Worm (Caenorhabditis elegans) whole organism, L2 larva: ENCODE data around the gene F08G12.5.

Experiments
- C34F6.9 ChIP-seq: fragments of 150-350 bp; optimal IDR thresholded peaks from 2 replicates; lab custom pipeline; 2014; ENCODE audit warnings: missing biosample characterization, missing genetic modification characterization
- F13H6.1 ChIP-seq: sonication (generic microtip); optimal IDR thresholded peaks from 2 replicates; lab custom pipeline; 2016; ENCODE audit warnings: missing genetic modification characterization, missing compliant biosample characterization
- R02D3.7 ChIP-seq: fragments of 150-350 bp; optimal IDR thresholded peaks from 2 replicates; lab custom pipeline; 2014; ENCODE audit warnings: missing biosample characterization, missing genetic modification characterization
- Y55F3AM.14 ChIP-seq: fragments of 200-800 bp; sonication (Bioruptor generic); optimal IDR thresholded peaks from 2 replicates; lab custom pipeline; 2018; ENCODE audit warnings: mild to moderate bottlenecking, missing genetic modification characterization, missing compliant biosample characterization
- alr-1 ChIP-seq: fragments of 150-350 bp; optimal IDR thresholded peaks from 2 replicates; lab custom pipeline; 2014; ENCODE audit warnings: missing biosample characterization, missing genetic modification characterization
- aly-2 ChIP-seq: fragments of 150-350 bp; optimal IDR thresholded peaks from 2 replicates; lab custom pipeline; 2014; ENCODE audit warnings: missing biosample characterization, missing genetic modification characterization
- ama-1 ChIP-seq: fragments of 150-350 bp; optimal IDR thresholded peaks from 2 replicates; lab custom pipeline; 2018; ENCODE audit warnings: inconsistent platforms
- blmp-1 ChIP-seq: sonication (generic microtip); optimal IDR thresholded peaks from 2 replicates; lab custom pipeline; 2017; ENCODE audit warnings: missing genetic modification characterization, mild to moderate bottlenecking, missing compliant biosample characterization, antibody characterized with exemption, moderate library complexity; ENCODE audit not compliant: insufficient read depth
- ceh-16 ChIP-seq: fragments of 150-350 bp; optimal IDR thresholded peaks from 2 replicates; lab custom pipeline; 2014; ENCODE audit warnings: missing biosample characterization, missing genetic modification characterization
- ceh-82 ChIP-seq: fragments of 150-350 bp; optimal IDR thresholded peaks from 2 replicates; lab custom pipeline; 2014; ENCODE audit warnings: missing biosample characterization, missing genetic modification characterization
- crh-2 ChIP-seq: sonication (generic microtip); optimal IDR thresholded peaks from 2 replicates; lab custom pipeline; 2017; ENCODE audit warnings: missing biosample characterization, missing genetic modification characterization
- dmd-4 ChIP-seq: sonication (generic microtip); optimal IDR thresholded peaks from 2 replicates; lab custom pipeline; 2017; ENCODE audit warnings: missing biosample characterization, missing genetic modification characterization
- egl-27 ChIP-seq: sonication (generic microtip); optimal IDR thresholded peaks from 3 replicates; lab custom pipeline; 2017; ENCODE audit warnings: missing biosample characterization, missing genetic modification reagents, missing genetic modification characterization
- elt-1 ChIP-seq: fragments of 150-350 bp; optimal IDR thresholded peaks from 2 replicates; lab custom pipeline; 2014; ENCODE audit warnings: missing biosample characterization, missing genetic modification characterization
- fos-1 ChIP-seq: fragments of 150-350 bp; optimal IDR thresholded peaks from 2 replicates; lab custom pipeline; 2014; ENCODE audit warnings: missing biosample characterization, missing genetic modification characterization
- gmeb-1 ChIP-seq: fragments of 150-350 bp; optimal IDR thresholded peaks from 2 replicates; lab custom pipeline; 2014; ENCODE audit warnings: missing biosample characterization, missing genetic modification characterization
- lin-11 ChIP-seq: fragments of 150-350 bp; sonication (generic microtip); optimal IDR thresholded peaks from 2 replicates; lab custom pipeline; 2014; ENCODE audit warnings: missing biosample characterization, missing genetic modification characterization, inconsistent platforms, mixed read lengths
- lin-39 ChIP-seq: fragments of 150-350 bp; optimal IDR thresholded peaks from 2 replicates; lab custom pipeline; 2014; ENCODE audit warnings: missing biosample characterization, missing genetic modification reagents, missing genetic modification characterization
- lsy-2 ChIP-seq, 2 experiments: fragments of 150-350 bp in 1 of 2; sonication (generic microtip) in 1 of 2; optimal IDR thresholded peaks; 2 replicates each; lab custom pipeline; 2014 to 2017; ENCODE audit warnings: missing biosample characterization in 2 of 2, missing genetic modification characterization in 2 of 2
- mbf-1 ChIP-seq: sonication (generic microtip); optimal IDR thresholded peaks from 2 replicates; lab custom pipeline; 2017; ENCODE audit warnings: missing biosample characterization, missing genetic modification characterization
- mdl-1 ChIP-seq, 2 experiments: fragments of 150-350 bp in 1 of 2; sonication (generic microtip) in 1 of 2; optimal IDR thresholded peaks; 2 replicates each; lab custom pipeline; 2017; ENCODE audit warnings: missing biosample characterization in 2 of 2, missing genetic modification characterization in 2 of 2
- nhr-11 ChIP-seq: fragments of 150-350 bp; optimal IDR thresholded peaks from 2 replicates; lab custom pipeline; 2014; ENCODE audit warnings: missing biosample characterization, missing genetic modification characterization
- nhr-12 ChIP-seq: fragments of 150-350 bp; optimal IDR thresholded peaks from 2 replicates; lab custom pipeline; 2014; ENCODE audit warnings: missing biosample characterization, missing genetic modification characterization
- nhr-129 ChIP-seq: fragments of 150-350 bp; optimal IDR thresholded peaks from 2 replicates; lab custom pipeline; 2014; ENCODE audit warnings: missing biosample characterization, missing genetic modification characterization
- nhr-21 ChIP-seq: fragments of 150-350 bp; optimal IDR thresholded peaks from 2 replicates; lab custom pipeline; 2014; ENCODE audit warnings: missing biosample characterization, missing genetic modification characterization
- nhr-23 ChIP-seq: fragments of 150-350 bp; optimal IDR thresholded peaks from 2 replicates; lab custom pipeline; 2014; ENCODE audit warnings: missing biosample characterization, missing genetic modification reagents, missing genetic modification characterization
- nhr-237 ChIP-seq: fragments of 150-350 bp; optimal IDR thresholded peaks from 2 replicates; lab custom pipeline; 2014; ENCODE audit warnings: missing biosample characterization, missing genetic modification characterization
- nhr-25 ChIP-seq: fragments of 150-350 bp; sonication (generic microtip); optimal IDR thresholded peaks from 3 replicates; lab custom pipeline; 2014; ENCODE audit warnings: missing biosample characterization, missing genetic modification characterization
- nhr-6 ChIP-seq: fragments of 150-350 bp; optimal IDR thresholded peaks from 2 replicates; lab custom pipeline; 2014; ENCODE audit warnings: missing biosample characterization, missing genetic modification characterization
- peb-1 ChIP-seq: fragments of 150-350 bp; optimal IDR thresholded peaks from 2 replicates; lab custom pipeline; 2014; ENCODE audit warnings: missing biosample characterization, missing genetic modification characterization
- sem-4 ChIP-seq: fragments of 150-350 bp; optimal IDR thresholded peaks from 2 replicates; lab custom pipeline; 2014; ENCODE audit warnings: missing biosample characterization, missing genetic modification reagents, missing genetic modification characterization
- sma-3 ChIP-seq: sonication (generic microtip); optimal IDR thresholded peaks from 2 replicates; lab custom pipeline; 2016; ENCODE audit warnings: missing genetic modification reagents, missing genetic modification characterization, missing compliant biosample characterization
- sma-9 ChIP-seq, 2 experiments: fragments of 150-350 bp in 1 of 2; sonication (generic microtip) in 1 of 2; optimal IDR thresholded peaks; 2 replicates each; lab custom pipeline; 2014 to 2016; ENCODE audit warnings: missing genetic modification characterization in 2 of 2, mild to moderate bottlenecking in 1 of 2, missing biosample characterization in 1 of 2, missing compliant biosample characterization in 1 of 2, missing genetic modification reagents in 1 of 2, moderate library complexity in 1 of 2
- unc-39 ChIP-seq: fragments of 150-350 bp; optimal IDR thresholded peaks from 2 replicates; lab custom pipeline; 2014; ENCODE audit warnings: missing biosample characterization, missing genetic modification characterization
- unc-55 ChIP-seq: fragments of 150-350 bp; sonication (generic microtip); optimal IDR thresholded peaks from 3 replicates; lab custom pipeline; 2014; ENCODE audit warnings: missing biosample characterization, missing genetic modification reagents, missing genetic modification characterization
- unc-62 ChIP-seq: fragments of 150-350 bp; optimal IDR thresholded peaks from 2 replicates; lab custom pipeline; 2014; ENCODE audit warnings: missing biosample characterization, missing genetic modification reagents, missing genetic modification characterization
- zag-1 ChIP-seq: fragments of 150-350 bp; optimal IDR thresholded peaks from 2 replicates; lab custom pipeline; 2014; ENCODE audit warnings: missing biosample characterization, missing genetic modification characterization
- ztf-1 ChIP-seq: fragments of 200-800 bp; sonication (Bioruptor generic); conservative IDR thresholded peaks from 2 replicates; pipeline ENCODE4 v1.3.6; 2022; ENCODE audit warnings: missing genetic modification characterization, missing compliant biosample characterization
- ztf-11 ChIP-seq: sonication (generic microtip); optimal IDR thresholded peaks from 2 replicates; lab custom pipeline; 2017; ENCODE audit warnings: missing biosample characterization, missing genetic modification characterization
- ztf-4 ChIP-seq: fragments of 150-350 bp; optimal IDR thresholded peaks from 2 replicates; lab custom pipeline; 2014; ENCODE audit warnings: missing biosample characterization, missing genetic modification characterization

The F08G12.5 gene

ce11 chrX:11346155-11346554, 36.1 kb upstream of the F08G12.5 start, which contains the start of gene oct-2:
oct-2 (plus strand) TSS chrX:11346455.
- TF ChIP-seq nhr-25 (no peak), lsy-2 (tag; optimal IDR thresholded peaks at IDR 0.05; lab: Kevin White, UChicago) (no peak), R02D3.7 (no peak), nhr-21 (tag; lab: Kevin White, UChicago) (no peak), nhr-23 (tag; lab: Kevin White, UChicago) (no peak), mbf-1 (no peak), sma-3 (GFP tag; lab: Kevin White, UChicago) (no peak), lin-39 (tag; lab: Kevin White, UChicago) (no peak), nhr-11 (tag; lab: Kevin White, UChicago) (no peak)

ce11 chrX:11345471-11345870, 35.4 kb upstream of the F08G12.5 start:
- TF ChIP-seq egl-27 (no peak), sma-9 (GFP tag; optimal IDR thresholded peaks at IDR 0.05; lab: Kevin White, UChicago) (peak; percentile 9), sma-9 (tag; optimal IDR thresholded peaks at IDR 0.05; lab: Kevin White, UChicago) (no peak)

- no peak for TF ChIP-seq mdl-1 (tag; optimal IDR thresholded peaks at IDR 0.05; lab: Kevin White, UChicago)
- TF ChIP-seq unc-62 (GFP tag; lab: Kevin White, UChicago), result no peak
- no peak for TF ChIP-seq nhr-6 (tag; lab: Kevin White, UChicago)
- no peak for TF ChIP-seq egl-27
- no peak for TF ChIP-seq R02D3.7
- TF ChIP-seq gmeb-1, result no peak
- no peak for TF ChIP-seq crh-2
- peak; percentile 52 for TF ChIP-seq nhr-129 (tag; lab: Kevin White, UChicago)
- no peak for TF ChIP-seq ceh-82 (tag; lab: Kevin White, UChicago)
- TF ChIP-seq ztf-1 (GFP tag; lab: Robert Waterston, UW), result no peak
- TF ChIP-seq ama-1 (lab: Kevin White, UChicago), result no peak
- TF ChIP-seq ztf-4 (tag; lab: Kevin White, UChicago), result no peak
- TF ChIP-seq ceh-16, result no peak
- TF ChIP-seq sma-9 (GFP tag; optimal IDR thresholded peaks at IDR 0.05; lab: Kevin White, UChicago), result no peak
- no peak for TF ChIP-seq sma-9 (tag; optimal IDR thresholded peaks at IDR 0.05; lab: Kevin White, UChicago)
- peak; percentile 27 for TF ChIP-seq fos-1
- TF ChIP-seq F13H6.1 (tag; lab: Kevin White, UChicago), result peak; percentile 8
- TF ChIP-seq, all 48 proteins: peak for 3
These were observed 34.8 kb upstream of the F08G12.5 start for ce11 chrX:11344899-11345298.

ce11 chrX:11340478-11340877, 30.4 kb upstream of the F08G12.5 start:
- TF ChIP-seq ztf-1 (GFP tag; lab: Robert Waterston, UW) (no peak), crh-2 (peak; percentile 64), elt-1 (tag; lab: Kevin White, UChicago) (no peak)

ce11 chrX:11339375-11339924, 29.4 kb upstream of the F08G12.5 start, which contains the start of gene aco-1:
aco-1 (plus strand) TSS chrX:11339874.
- peak; percentile 1 for TF ChIP-seq sem-4 (tag; lab: Kevin White, UChicago)
- no peak for TF ChIP-seq ama-1 (lab: Kevin White, UChicago)
- no peak for TF ChIP-seq nhr-237 (tag; lab: Kevin White, UChicago)
- TF ChIP-seq fos-1, result peak; percentile 24
- peak; percentile 75 for TF ChIP-seq nhr-129 (tag; lab: Kevin White, UChicago)
- TF ChIP-seq nhr-12 (tag; lab: Kevin White, UChicago), result no peak
- no peak for TF ChIP-seq nhr-25
- TF ChIP-seq zag-1, result no peak
- TF ChIP-seq lin-11 (tag; lab: Kevin White, UChicago), result no peak
- TF ChIP-seq C34F6.9 (tag; lab: Kevin White, UChicago), result peak; percentile 47
- TF ChIP-seq gmeb-1, result peak; percentile 9
- TF ChIP-seq R02D3.7, result no peak
- no peak for TF ChIP-seq peb-1
- TF ChIP-seq egl-27, result no peak
- no peak for TF ChIP-seq unc-39
- peak; percentile 9 for TF ChIP-seq blmp-1 (tag; lab: Kevin White, UChicago)
- TF ChIP-seq ztf-4 (tag; lab: Kevin White, UChicago), result no peak
- TF ChIP-seq lin-39 (tag; lab: Kevin White, UChicago), result no peak
- TF ChIP-seq dmd-4 (tag; lab: Kevin White, UChicago), result no peak
- TF ChIP-seq sma-3 (GFP tag; lab: Kevin White, UChicago), result no peak
- TF ChIP-seq nhr-21 (tag; lab: Kevin White, UChicago), result no peak
- TF ChIP-seq crh-2, result peak; percentile 27
- peak; percentile 40 for TF ChIP-seq nhr-6 (tag; lab: Kevin White, UChicago)
- TF ChIP-seq unc-55 (GFP tag; lab: Kevin White, UChicago), result peak; percentile 29
- peak; percentile 18 for TF ChIP-seq sma-9 (GFP tag; optimal IDR thresholded peaks at IDR 0.05; lab: Kevin White, UChicago)
- no peak for TF ChIP-seq sma-9 (tag; optimal IDR thresholded peaks at IDR 0.05; lab: Kevin White, UChicago)
- no peak for TF ChIP-seq aly-2 (tag; lab: Kevin White, UChicago)
- peak; percentile 13 for TF ChIP-seq F13H6.1 (tag; lab: Kevin White, UChicago)
- no peak for TF ChIP-seq alr-1 (tag; lab: Kevin White, UChicago)
- peak; percentile 21 for TF ChIP-seq ceh-16
- TF ChIP-seq lsy-2 (tag; optimal IDR thresholded peaks at IDR 0.05; lab: Kevin White, UChicago), result no peak
- TF ChIP-seq Y55F3AM.14, result peak; percentile 11
- no peak for TF ChIP-seq ztf-11 (tag; lab: Kevin White, UChicago)
